Fruit fly (Drosophila melanogaster) whole organism, embryonic: ENCODE results near the gene CG34290.

Experiments used
- CG10209 ChIP-seq: fragments of 200-800 bp; sonication (Bioruptor generic); optimal IDR thresholded peaks from 3 replicates; lab custom pipeline; 2017; ENCODE audit warnings: missing biosample characterization, mild to moderate bottlenecking, missing genetic modification characterization, missing genetic modification reagents
- CG10321 ChIP-seq: fragments of 200-800 bp; sonication (Bioruptor generic); IDR thresholded peaks from 2 replicates; pipeline ENCODE4 v1.3.6; 2022; ENCODE audit warnings: missing biosample characterization, missing genetic modification characterization
- CG11560 ChIP-seq: fragments of 200-800 bp; sonication (Bioruptor generic); IDR thresholded peaks from 3 replicates; pipeline ENCODE4 v1.3.6; 2022; ENCODE audit warnings: missing biosample characterization, missing genetic modification characterization
- CG13296 ChIP-seq: fragments of 200-800 bp; sonication (Bioruptor generic); optimal IDR thresholded peaks from 3 replicates; lab custom pipeline; 2018; ENCODE audit warnings: missing biosample characterization, mild to moderate bottlenecking, missing genetic modification characterization
- CG14965 ChIP-seq: fragments of 200-800 bp; sonication (Bioruptor generic); optimal IDR thresholded peaks from 2 replicates; lab custom pipeline; 2016; ENCODE audit warnings: missing biosample characterization, missing genetic modification characterization, borderline replicate concordance
- CG1602 ChIP-seq: fragments of 200-800 bp; sonication (Bioruptor generic); optimal IDR thresholded peaks from 3 replicates; lab custom pipeline; 2016; ENCODE audit warnings: missing biosample characterization, missing genetic modification characterization
- CG17359 ChIP-seq: fragments of 200-800 bp; sonication (Bioruptor generic); optimal IDR thresholded peaks from 3 replicates; lab custom pipeline; 2018; ENCODE audit warnings: missing biosample characterization, mild to moderate bottlenecking, missing genetic modification characterization, moderate library complexity
- CG17612 ChIP-seq: fragments of 200-800 bp; sonication (Bioruptor generic); IDR thresholded peaks from 2 replicates; pipeline ENCODE4 v1.3.6; 2022; ENCODE audit warnings: missing biosample characterization, missing genetic modification characterization
- CG1792 ChIP-seq: fragments of 200-800 bp; sonication (Bioruptor generic); optimal IDR thresholded peaks from 2 replicates; lab custom pipeline; 2016; ENCODE audit warnings: missing biosample characterization, missing genetic modification characterization
- CG2889 ChIP-seq: fragments of 200-800 bp; sonication (Bioruptor generic); IDR thresholded peaks from 3 replicates; pipeline ENCODE4 v1.3.6; 2022; ENCODE audit warnings: missing biosample characterization, missing genetic modification characterization
- CG30020 ChIP-seq: fragments of 200-800 bp; optimal IDR thresholded peaks from 2 replicates; lab custom pipeline; 2019; ENCODE audit warnings: missing biosample characterization, mild to moderate bottlenecking, missing genetic modification characterization, moderate library complexity
- CG30431 ChIP-seq: fragments of 200-800 bp; sonication (Bioruptor generic); optimal IDR thresholded peaks from 2 replicates; lab custom pipeline; 2017; ENCODE audit warnings: missing biosample characterization, missing genetic modification characterization
- CG3281 ChIP-seq: fragments of 200-800 bp; sonication (Bioruptor generic); optimal IDR thresholded peaks from 3 replicates; lab custom pipeline; 2017; ENCODE audit warnings: missing biosample characterization, mild to moderate bottlenecking, missing genetic modification characterization
- CG34376 ChIP-seq: fragments of 200-800 bp; sonication (Bioruptor generic); optimal IDR thresholded peaks from 2 replicates; lab custom pipeline; 2018; ENCODE audit warnings: missing biosample characterization, mild to moderate bottlenecking, missing genetic modification characterization
- CG3726 ChIP-seq: fragments of 200-800 bp; sonication (Bioruptor generic); IDR thresholded peaks from 3 replicates; pipeline ENCODE4, ENCODE4 v1.3.6; 2022; ENCODE audit warnings: missing biosample characterization, missing genetic modification characterization
- CG4282 ChIP-seq: fragments of 200-800 bp; sonication (Bioruptor generic); optimal IDR thresholded peaks from 2 replicates; lab custom pipeline; 2016; ENCODE audit warnings: missing biosample characterization, missing genetic modification characterization
- CG4617 ChIP-seq: fragments of 200-800 bp; sonication (Bioruptor generic); optimal IDR thresholded peaks from 3 replicates; lab custom pipeline; 2016; ENCODE audit warnings: missing biosample characterization, missing genetic modification characterization, borderline replicate concordance
- CG4707 ChIP-seq: fragments of 200-800 bp; sonication (Bioruptor generic); optimal IDR thresholded peaks from 2 replicates; lab custom pipeline; 2018; ENCODE audit warnings: missing biosample characterization, mild to moderate bottlenecking, missing genetic modification characterization, moderate library complexity
- CG7556 ChIP-seq: fragments of 200-800 bp; sonication (Bioruptor generic); optimal IDR thresholded peaks from 2 replicates; lab custom pipeline; 2017; ENCODE audit warnings: missing biosample characterization, mild to moderate bottlenecking, missing genetic modification characterization
- CG7963 ChIP-seq: fragments of 200-800 bp; sonication (Bioruptor generic); IDR thresholded peaks from 3 replicates; pipeline ENCODE4 v1.3.6; 2022; ENCODE audit warnings: missing biosample characterization, missing genetic modification characterization; ENCODE audit not compliant: partially characterized antibody
- CG8765 ChIP-seq: fragments of 200-800 bp; sonication (Bioruptor generic); IDR thresholded peaks from 2 replicates; pipeline ENCODE4 v1.3.6; 2022; ENCODE audit warnings: missing biosample characterization, missing genetic modification characterization
- CG9215 ChIP-seq: fragments of 200-800 bp; sonication (Bioruptor generic); IDR thresholded peaks from 2 replicates; pipeline ENCODE4 v1.3.6; 2022; ENCODE audit warnings: missing biosample characterization, missing genetic modification characterization
- CG9609 ChIP-seq: fragments of 200-800 bp; sonication (Bioruptor generic); optimal IDR thresholded peaks from 3 replicates; lab custom pipeline; 2016; ENCODE audit warnings: missing biosample characterization, missing genetic modification characterization
- CTCF ChIP-seq: fragments of 200-800 bp; sonication (Bioruptor generic); optimal IDR thresholded peaks from 2 replicates; lab custom pipeline; 2017; ENCODE audit warnings: missing biosample characterization, mild to moderate bottlenecking, missing genetic modification characterization, moderate library complexity
- Dip2 ChIP-seq: fragments of 200-800 bp; sonication (Bioruptor generic); IDR thresholded peaks from 2 replicates; pipeline ENCODE4 v1.3.6; 2022; ENCODE audit warnings: missing biosample characterization, missing genetic modification characterization
- Fer3 ChIP-seq: fragments of 200-800 bp; sonication (Bioruptor generic); optimal IDR thresholded peaks from 2 replicates; lab custom pipeline; 2018; ENCODE audit warnings: missing biosample characterization, mild to moderate bottlenecking, missing genetic modification characterization, moderate library complexity
- H15 ChIP-seq: fragments of 200-800 bp; sonication (Bioruptor generic); IDR thresholded peaks from 3 replicates; pipeline ENCODE4 v1.3.6; 2022; ENCODE audit warnings: missing biosample characterization, missing genetic modification characterization
- Hmx ChIP-seq: fragments of 200-800 bp; sonication (Bioruptor generic); optimal IDR thresholded peaks from 2 replicates; lab custom pipeline; 2016; ENCODE audit warnings: missing biosample characterization, missing genetic modification characterization
- Jarid2 ChIP-seq: fragments of 200-800 bp; sonication (Bioruptor generic); optimal IDR thresholded peaks from 3 replicates; lab custom pipeline; 2017; ENCODE audit warnings: mild to moderate bottlenecking, missing biosample characterization, missing genetic modification reagents, missing genetic modification characterization
- Lim3 ChIP-seq: fragments of 200-800 bp; sonication (Bioruptor generic); IDR thresholded peaks from 2 replicates; pipeline ENCODE4 v1.3.6; 2022; ENCODE audit warnings: missing biosample characterization, missing genetic modification characterization
- NC2α ChIP-seq: fragments of 200-800 bp; sonication (Bioruptor generic); optimal IDR thresholded peaks from 2 replicates; lab custom pipeline; 2016; ENCODE audit warnings: missing biosample characterization, missing genetic modification characterization
- Nf-YB ChIP-seq: fragments of 200-800 bp; sonication (Bioruptor generic); optimal IDR thresholded peaks from 3 replicates; lab custom pipeline; 2019; ENCODE audit warnings: missing biosample characterization, mild to moderate bottlenecking, missing genetic modification characterization, moderate library complexity
- PHDP ChIP-seq: fragments of 200-800 bp; sonication (Bioruptor generic); optimal IDR thresholded peaks from 3 replicates; lab custom pipeline; 2018; ENCODE audit warnings: missing biosample characterization, mild to moderate bottlenecking, missing genetic modification characterization, moderate library complexity
- Ravus ChIP-seq: fragments of 200-800 bp; sonication (Bioruptor generic); IDR thresholded peaks from 2 replicates; pipeline ENCODE4 v1.3.6; 2022; ENCODE audit warnings: missing biosample characterization, missing genetic modification characterization
- Sry-β ChIP-seq: fragments of 200-800 bp; sonication (Bioruptor generic); optimal IDR thresholded peaks from 2 replicates; lab custom pipeline; 2018; ENCODE audit warnings: missing biosample characterization, mild to moderate bottlenecking, missing genetic modification characterization, moderate library complexity
- Xbp1 ChIP-seq: fragments of 200-800 bp; sonication (Bioruptor generic); optimal IDR thresholded peaks from 3 replicates; lab custom pipeline; 2016; ENCODE audit warnings: missing biosample characterization, mild to moderate bottlenecking, missing genetic modification characterization
- br ChIP-seq: fragments of >200 bp; optimal IDR thresholded peaks from 2 replicates; lab custom pipeline; 2017
- dysf ChIP-seq: fragments of 200-800 bp; sonication (Bioruptor generic); IDR thresholded peaks from 3 replicates; pipeline ENCODE4 v1.3.6; 2022; ENCODE audit warnings: missing biosample characterization, missing genetic modification characterization
- emc ChIP-seq: fragments of 200-800 bp; sonication (Bioruptor generic); optimal IDR thresholded peaks from 2 replicates; lab custom pipeline; 2016; ENCODE audit warnings: missing biosample characterization, missing genetic modification characterization
- ewg ChIP-seq: fragments of 200-800 bp; sonication (Bioruptor generic); optimal IDR thresholded peaks from 3 replicates; lab custom pipeline; 2017; ENCODE audit warnings: mild to moderate bottlenecking, missing biosample characterization, missing genetic modification reagents, missing genetic modification characterization
- exex ChIP-seq: fragments of 200-800 bp; sonication (Bioruptor generic); optimal IDR thresholded peaks from 4 replicates; lab custom pipeline; 2018; ENCODE audit warnings: missing biosample characterization, mild to moderate bottlenecking, missing genetic modification characterization, moderate library complexity
- fd102C ChIP-seq: fragments of 200-800 bp; sonication (Bioruptor generic); optimal IDR thresholded peaks from 2 replicates; lab custom pipeline; 2018; ENCODE audit warnings: missing biosample characterization, mild to moderate bottlenecking, missing genetic modification characterization, moderate library complexity
- gro ChIP-seq: fragments of 200-800 bp; sonication (Bioruptor generic); optimal IDR thresholded peaks from 2 replicates; lab custom pipeline; 2016; ENCODE audit warnings: missing biosample characterization, missing genetic modification characterization
- hbn ChIP-seq: fragments of 200-800 bp; sonication (Bioruptor generic); IDR thresholded peaks from 2 replicates; pipeline ENCODE4 v1.3.6; 2022; ENCODE audit warnings: missing biosample characterization, missing genetic modification characterization; ENCODE audit not compliant: partially characterized antibody
- her ChIP-seq: fragments of 200-800 bp; sonication (Bioruptor generic); optimal IDR thresholded peaks from 2 replicates; lab custom pipeline; 2016; ENCODE audit warnings: missing biosample characterization, missing genetic modification characterization
- jigr1 ChIP-seq: fragments of 200-800 bp; sonication (Bioruptor generic); IDR thresholded peaks from 3 replicates; pipeline ENCODE4 v1.3.6; 2022; ENCODE audit warnings: missing biosample characterization, missing genetic modification characterization
- lov ChIP-seq, 2 experiments: fragments of 200-800 bp in 1 of 2; fragments of >200 bp in 1 of 2; sonication (Bioruptor generic) in 1 of 2; IDR thresholded peaks in 1 of 2; optimal IDR thresholded peaks in 1 of 2; 2 replicates in 1 of 2; 3 replicates in 1 of 2; pipeline versions ENCODE4 v1.3.6 to Lab custom; 2017 to 2022; ENCODE audit warnings: missing biosample characterization in 1 of 2, missing genetic modification characterization in 1 of 2
- mld ChIP-seq: fragments of 200-800 bp; sonication (Bioruptor generic); IDR thresholded peaks from 3 replicates; pipeline ENCODE4 v1.3.6; 2022; ENCODE audit warnings: missing biosample characterization, missing genetic modification characterization; ENCODE audit not compliant: partially characterized antibody
- slp2 ChIP-seq: fragments of 200-800 bp; sonication (Bioruptor generic); optimal IDR thresholded peaks from 2 replicates; lab custom pipeline; 2016; ENCODE audit warnings: missing biosample characterization, missing genetic modification characterization
- sob ChIP-seq: fragments of 200-800 bp; sonication (Bioruptor generic); IDR thresholded peaks from 2 replicates; pipeline ENCODE4 v1.3.6; 2022; ENCODE audit warnings: missing biosample characterization, missing genetic modification characterization
- stc ChIP-seq: fragments of 200-800 bp; sonication (Bioruptor generic); IDR thresholded peaks from 2 replicates; pipeline ENCODE4 v1.3.6; 2022; ENCODE audit warnings: missing biosample characterization, missing genetic modification characterization
- sug ChIP-seq: fragments of 200-800 bp; optimal IDR thresholded peaks from 2 replicates; lab custom pipeline; 2019; ENCODE audit warnings: missing biosample characterization, mild to moderate bottlenecking, missing genetic modification characterization, moderate library complexity
- tna ChIP-seq: fragments of 200-800 bp; sonication (Bioruptor generic); IDR thresholded peaks from 2 replicates; pipeline ENCODE4 v1.3.6; 2022; ENCODE audit warnings: missing biosample characterization, missing genetic modification characterization; ENCODE audit not compliant: partially characterized antibody

CG34290 gene

DNA sequence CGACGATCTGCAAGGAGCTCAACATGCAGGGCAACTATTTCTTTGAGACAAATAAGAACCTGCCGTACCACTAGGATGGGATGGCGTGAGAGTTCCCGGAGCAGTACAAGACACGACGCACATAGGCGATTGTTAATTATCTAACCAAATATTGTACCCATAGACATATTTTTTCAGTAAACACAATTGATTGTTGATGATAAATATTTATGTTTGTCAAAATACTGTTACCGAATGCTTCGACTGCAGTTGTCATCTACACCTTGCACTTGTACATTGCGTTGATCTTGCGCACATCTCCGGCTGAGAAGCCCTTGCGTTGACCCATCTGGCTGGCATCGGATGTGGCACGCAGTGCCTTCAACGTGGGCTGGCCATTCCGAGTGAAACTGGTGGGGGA lies 3.6 kb upstream of the CG34290 start (continued):
- TF ChIP-seq emc (no peak), hbn (no peak), CG13296 (GFP tag; lab: Kevin White, UChicago) (no peak), dysf (GFP tag; lab: Robert Waterston, UW) (no peak), lov (optimal IDR thresholded peaks at IDR 0.05; lab: Kevin White, UChicago) (no peak), lov (GFP tag; IDR thresholded peaks at IDR 0.05; lab: Robert Waterston, UW) (no peak), gro (GFP tag; lab: Kevin White, UChicago) (no peak), sob (GFP tag; lab: Robert Waterston, UW) (no peak), slp2 (no peak), fd102C (no peak), CG9215 (GFP tag; lab: Robert Waterston, UW) (no peak), CG7963 (no peak), CG34376 (no peak), br (no peak), CTCF (GFP tag; lab: Kevin White, UChicago) (no peak), CG7556 (GFP tag; lab: Kevin White, UChicago) (no peak), tna (GFP tag; lab: Robert Waterston, UW) (no peak), CG3281 (GFP tag; lab: Kevin White, UChicago) (no peak), her (GFP tag; lab: Kevin White, UChicago) (no peak), H15 (GFP tag; lab: Robert Waterston, UW) (no peak), mld (GFP tag; lab: Robert Waterston, UW) (no peak), NC2α (GFP tag; lab: Kevin White, UChicago) (no peak), Hmx (GFP tag; lab: Kevin White, UChicago) (no peak), CG4282 (no peak), Sry-β (GFP tag; lab: Kevin White, UChicago) (peak; percentile 35), CG9609 (GFP tag; lab: Kevin White, UChicago) (no peak), CG3726 (GFP tag; lab: Robert Waterston, UW) (no peak), CG4707 (GFP tag; lab: Kevin White, UChicago) (peak; percentile 56), stc (GFP tag; lab: Robert Waterston, UW) (no peak), CG30020 (tag; lab: Kevin White, UChicago) (no peak), Nf-YB (GFP tag; lab: Kevin White, UChicago) (peak; percentile 18), CG30431 (GFP tag; lab: Kevin White, UChicago) (no peak), Fer3 (no peak), PHDP (tag; lab: Kevin White, UChicago) (peak; percentile 50), CG11560 (no peak), CG17359 (tag; lab: Kevin White, UChicago) (peak; percentile 60), Xbp1 (GFP tag; lab: Kevin White, UChicago) (no peak), Lim3 (GFP tag; lab: Robert Waterston, UW) (no peak), jigr1 (GFP tag; lab: Robert Waterston, UW) (no peak), CG10209 (GFP tag; lab: Kevin White, UChicago) (peak; percentile 4), Jarid2 (no peak), CG2889 (no peak), CG1602 (GFP tag; lab: Kevin White, UChicago) (no peak), CG17612 (GFP tag; lab: Robert Waterston, UW) (no peak), exex (tag; lab: Kevin White, UChicago) (no peak), CG1792 (GFP tag; lab: Kevin White, UChicago) (no peak), CG10321 (no peak), Dip2 (no peak), ewg (GFP tag; lab: Kevin White, UChicago) (no peak), sug (tag; lab: Kevin White, UChicago) (no peak), CG8765 (GFP tag; lab: Robert Waterston, UW) (no peak), Ravus (GFP tag; lab: Robert Waterston, UW) (no peak), CG4617 (GFP tag; lab: Kevin White, UChicago) (no peak), CG14965 (GFP tag; lab: Kevin White, UChicago) (no peak)
